Fruit fly (Drosophila melanogaster) whole organism, prepupa: ENCODE results near the gene CG13042.

ENCODE experiments used
- CG11294 ChIP-seq: fragments of 200-800 bp; sonication (Bioruptor generic); IDR thresholded peaks from 2 replicates; pipeline ENCODE4 v1.3.6; 2022; ENCODE audit warnings: missing biosample characterization, missing genetic modification characterization
- CG11762 ChIP-seq: fragments of 200-800 bp; sonication (Bioruptor generic); optimal IDR thresholded peaks from 3 replicates; lab custom pipeline; 2016; ENCODE audit warnings: missing biosample characterization, missing genetic modification characterization; ENCODE audit not compliant: insufficient read depth
- CG4318 ChIP-seq: fragments of 200-800 bp; sonication (Bioruptor generic); optimal IDR thresholded peaks from 3 replicates; lab custom pipeline; 2017; ENCODE audit warnings: missing biosample characterization, mild to moderate bottlenecking, missing genetic modification characterization
- CG6792 ChIP-seq: fragments of 200-800 bp; sonication (Bioruptor generic); optimal IDR thresholded peaks from 3 replicates; lab custom pipeline; 2016; ENCODE audit warnings: missing biosample characterization, missing genetic modification characterization
- Eip93F ChIP-seq: fragments of 200-800 bp; sonication (Bioruptor generic); optimal IDR thresholded peaks from 2 replicates; lab custom pipeline; 2016; ENCODE audit warnings: missing biosample characterization, mild to moderate bottlenecking, missing genetic modification characterization
- Gug ChIP-seq: fragments of 200-800 bp; sonication (Bioruptor generic); IDR thresholded peaks from 2 replicates; pipeline ENCODE4 v1.3.6; 2022; ENCODE audit warnings: missing biosample characterization, missing genetic modification characterization
- Smox ChIP-seq: fragments of 200-800 bp; sonication (Bioruptor generic); optimal IDR thresholded peaks from 3 replicates; lab custom pipeline; 2016; ENCODE audit warnings: missing biosample characterization, missing genetic modification characterization
- Sox102F ChIP-seq: fragments of 200-800 bp; sonication (Bioruptor generic); optimal IDR thresholded peaks from 2 replicates; lab custom pipeline; 2016; ENCODE audit warnings: missing biosample characterization, mild to moderate bottlenecking, missing genetic modification characterization
- cyc ChIP-seq: fragments of 200-800 bp; sonication (Bioruptor generic); optimal IDR thresholded peaks from 3 replicates; lab custom pipeline; 2016; ENCODE audit warnings: missing biosample characterization, missing genetic modification characterization

dm6 chr3L:16323372-16323771 lies 15.1 kb upstream of the CG13042 start, which contains the start of gene CG13059:
- TF ChIP-seq Gug (GFP tag; lab: Robert Waterston, UW) (no peak), Sox102F (GFP tag; lab: Kevin White, UChicago) (no peak), CG11762 (no peak), cyc (GFP tag; lab: Kevin White, UChicago) (no peak), CG11294 (no peak), Smox (no peak), Eip93F (no peak), CG6792 (GFP tag; lab: Kevin White, UChicago) (no peak), CG4318 (no peak)
